Worm (Caenorhabditis elegans) whole organism, L4 larva: ENCODE results near the gene aex-4.

Experiments
- F26F4.8 ChIP-seq: fragments of 200-800 bp; sonication (Bioruptor generic); conservative IDR thresholded peaks from 2 replicates; pipeline ENCODE4 v1.3.6; 2022; ENCODE audit warnings: missing genetic modification characterization, missing compliant biosample characterization
- F44E2.7 ChIP-seq: fragments of 200-800 bp; sonication (Bioruptor generic); IDR thresholded peaks from 2 replicates; pipeline ENCODE4 v2.1.2; 2022; ENCODE audit warnings: missing genetic modification characterization, missing compliant biosample characterization
- F49E8.2 ChIP-seq: sonication (generic microtip); optimal IDR thresholded peaks from 2 replicates; lab custom pipeline; 2016; ENCODE audit warnings: missing compliant biosample characterization, mild to moderate bottlenecking, missing genetic modification characterization, borderline replicate concordance
- T20F7.1 ChIP-seq: fragments of 200-800 bp; sonication (Bioruptor generic); optimal IDR thresholded peaks from 2 replicates; lab custom pipeline; 2018; ENCODE audit warnings: mild to moderate bottlenecking, missing genetic modification characterization, missing compliant biosample characterization
- T26A8.4 ChIP-seq: fragments of 200-800 bp; sonication (Bioruptor generic); IDR thresholded peaks from 2 replicates; pipeline ENCODE4 v1.3.6; 2022; ENCODE audit warnings: missing genetic modification characterization, missing compliant biosample characterization
- Y48G9A.11 ChIP-seq: fragments of 200-800 bp; sonication (Bioruptor generic); IDR thresholded peaks from 2 replicates; pipeline ENCODE4 v1.3.6; 2022; ENCODE audit warnings: missing genetic modification reagents, missing genetic modification characterization, missing compliant biosample characterization
- Y75B8A.6 ChIP-seq: fragments of 200-800 bp; sonication (Bioruptor generic); IDR thresholded peaks from 2 replicates; pipeline ENCODE4 v1.3.6; 2022; ENCODE audit warnings: missing genetic modification reagents, missing genetic modification characterization, missing compliant biosample characterization
- attf-4 ChIP-seq: sonication (generic microtip); optimal IDR thresholded peaks from 3 replicates; lab custom pipeline; 2017; ENCODE audit warnings: missing biosample characterization, missing genetic modification characterization
- ceh-32 ChIP-seq: sonication (generic microtip); optimal IDR thresholded peaks from 2 replicates; lab custom pipeline; 2016; ENCODE audit warnings: mild to moderate bottlenecking, missing genetic modification characterization, missing compliant biosample characterization; ENCODE audit not compliant: poor library complexity
- ceh-62 ChIP-seq: sonication (generic microtip); optimal IDR thresholded peaks from 2 replicates; lab custom pipeline; 2017; ENCODE audit warnings: missing biosample characterization, missing genetic modification characterization
- ces-1 ChIP-seq: fragments of 150-350 bp; sonication (generic microtip); optimal IDR thresholded peaks from 4 replicates; lab custom pipeline; 2014; ENCODE audit warnings: missing biosample characterization, missing genetic modification reagents, missing genetic modification characterization
- daf-12 ChIP-seq: fragments of 150-350 bp; optimal IDR thresholded peaks from 2 replicates; lab custom pipeline; 2014; ENCODE audit warnings: missing biosample characterization, missing genetic modification reagents, missing genetic modification characterization
- daf-16 ChIP-seq, 3 experiments: sonication (generic microtip); optimal IDR thresholded peaks; 2 replicates each; lab custom pipeline; 2016 to 2017; ENCODE audit warnings: missing genetic modification characterization in 3 of 3, missing genetic modification reagents in 3 of 3, mild to moderate bottlenecking in 2 of 3, missing compliant biosample characterization in 2 of 3, missing biosample characterization in 1 of 3, moderate library complexity in 1 of 3
- daf-8 ChIP-seq: fragments of 200-800 bp; sonication (Bioruptor generic); IDR thresholded peaks from 2 replicates; pipeline ENCODE4 v1.3.6; 2022; ENCODE audit warnings: missing genetic modification characterization, missing compliant biosample characterization
- dmd-6 ChIP-seq: fragments of 200-800 bp; sonication (Bioruptor generic); IDR thresholded peaks from 2 replicates; pipeline ENCODE4 v1.3.6; 2022; ENCODE audit warnings: missing genetic modification reagents, missing genetic modification characterization, missing compliant biosample characterization
- dmd-8 ChIP-seq: fragments of 200-800 bp; sonication (Bioruptor generic); IDR thresholded peaks from 2 replicates; pipeline ENCODE4 v1.3.6; 2022; ENCODE audit warnings: missing genetic modification characterization, missing compliant biosample characterization
- dmd-9 ChIP-seq: fragments of 200-800 bp; sonication (Bioruptor generic); IDR thresholded peaks from 2 replicates; pipeline ENCODE4 v1.3.6; 2022; ENCODE audit warnings: missing genetic modification reagents, missing genetic modification characterization, missing compliant biosample characterization
- duxl-1 ChIP-seq: sonication (generic microtip); optimal IDR thresholded peaks from 2 replicates; lab custom pipeline; 2016; ENCODE audit warnings: mild to moderate bottlenecking, missing genetic modification characterization, moderate library complexity, missing compliant biosample characterization; ENCODE audit not compliant: poor library complexity
- dve-1 ChIP-seq: sonication (generic microtip); optimal IDR thresholded peaks from 2 replicates; lab custom pipeline; 2017; ENCODE audit warnings: antibody characterized with exemption, mild to moderate bottlenecking, missing genetic modification characterization, missing compliant biosample characterization; ENCODE audit not compliant: insufficient read depth
- egl-43 ChIP-seq: fragments of 200-800 bp; sonication (Bioruptor generic); IDR thresholded peaks from 2 replicates; pipeline ENCODE4 v1.3.6; 2022; ENCODE audit warnings: missing genetic modification reagents, missing genetic modification characterization, missing compliant biosample characterization
- fkh-10 ChIP-seq: fragments of 150-350 bp; optimal IDR thresholded peaks from 2 replicates; lab custom pipeline; 2014; ENCODE audit warnings: missing biosample characterization, missing genetic modification reagents, missing genetic modification characterization
- hlh-11 ChIP-seq: fragments of 200-800 bp; sonication (Bioruptor generic); optimal IDR thresholded peaks from 2 replicates; lab custom pipeline; 2018; ENCODE audit warnings: mild to moderate bottlenecking, missing genetic modification characterization, missing compliant biosample characterization
- hlh-30 ChIP-seq: sonication (generic microtip); optimal IDR thresholded peaks from 2 replicates; lab custom pipeline; 2017; ENCODE audit warnings: antibody characterized with exemption, mild to moderate bottlenecking, missing genetic modification characterization, missing compliant biosample characterization; ENCODE audit not compliant: insufficient read depth
- jun-1 ChIP-seq: fragments of 150-350 bp; optimal IDR thresholded peaks from 2 replicates; lab custom pipeline; 2014; ENCODE audit warnings: missing biosample characterization, missing genetic modification reagents, missing genetic modification characterization
- lin-1 ChIP-seq: fragments of 200-800 bp; sonication (Bioruptor generic); IDR thresholded peaks from 2 replicates; pipeline ENCODE4 v1.3.6; 2022; ENCODE audit warnings: missing genetic modification reagents, missing genetic modification characterization, missing compliant biosample characterization
- lin-13 ChIP-seq: fragments of 150-350 bp; optimal IDR thresholded peaks from 2 replicates; lab custom pipeline; 2014; ENCODE audit warnings: missing biosample characterization, missing genetic modification reagents, missing genetic modification characterization
- lsy-2 ChIP-seq, 2 experiments: fragments of 150-350 bp in 1 of 2; sonication (generic microtip) in 1 of 2; optimal IDR thresholded peaks; 2 replicates each; lab custom pipeline; 2014 to 2017; ENCODE audit warnings: missing biosample characterization in 2 of 2, missing genetic modification characterization in 2 of 2
- madf-5 ChIP-seq, 2 experiments: fragments of 200-800 bp; sonication (Bioruptor generic); IDR thresholded peaks; 2 replicates each; pipeline ENCODE4 v1.3.6; 2022; ENCODE audit warnings: missing compliant biosample characterization in 2 of 2, missing genetic modification characterization in 2 of 2
- mdl-1 ChIP-seq, 2 experiments: fragments of 150-350 bp in 1 of 2; sonication (generic microtip) in 1 of 2; optimal IDR thresholded peaks; 2 replicates each; lab custom pipeline; 2014 to 2017; ENCODE audit warnings: missing biosample characterization in 2 of 2, missing genetic modification characterization in 2 of 2
- mdt-29 ChIP-seq: fragments of 200-800 bp; sonication (Bioruptor generic); IDR thresholded peaks from 2 replicates; pipeline ENCODE4 v1.3.6; 2022; ENCODE audit warnings: missing genetic modification reagents, missing genetic modification characterization, missing compliant biosample characterization
- mxl-2 ChIP-seq: fragments of 200-800 bp; sonication (Bioruptor generic); conservative IDR thresholded peaks from 2 replicates; pipeline ENCODE4 v1.3.6; 2022; ENCODE audit warnings: missing genetic modification reagents, missing genetic modification characterization, missing compliant biosample characterization
- mxl-3 ChIP-seq: fragments of 200-800 bp; sonication (Bioruptor generic); optimal IDR thresholded peaks from 2 replicates; lab custom pipeline; 2018; ENCODE audit warnings: mild to moderate bottlenecking, missing genetic modification characterization, missing compliant biosample characterization
- nhr-11 ChIP-seq: fragments of 150-350 bp; optimal IDR thresholded peaks from 2 replicates; lab custom pipeline; 2014; ENCODE audit warnings: missing biosample characterization, missing genetic modification characterization
- nhr-111 ChIP-seq: fragments of 200-800 bp; sonication (Bioruptor generic); optimal IDR thresholded peaks from 2 replicates; lab custom pipeline; 2018; ENCODE audit warnings: mild to moderate bottlenecking, missing genetic modification characterization, missing compliant biosample characterization
- nhr-237 ChIP-seq: sonication (generic microtip); optimal IDR thresholded peaks from 2 replicates; lab custom pipeline; 2017; ENCODE audit warnings: missing biosample characterization, missing genetic modification characterization
- nhr-48 ChIP-seq: sonication (generic microtip); optimal IDR thresholded peaks from 2 replicates; lab custom pipeline; 2016; ENCODE audit warnings: mild to moderate bottlenecking, missing genetic modification characterization, missing compliant biosample characterization
- sdz-12 ChIP-seq: fragments of 200-800 bp; sonication (Bioruptor generic); optimal IDR thresholded peaks from 2 replicates; lab custom pipeline; 2018; ENCODE audit warnings: mild to moderate bottlenecking, missing genetic modification characterization, missing compliant biosample characterization
- set-16 ChIP-seq: fragments of 200-800 bp; sonication (Bioruptor generic); IDR thresholded peaks from 2 replicates; pipeline ENCODE4 v1.3.6; 2022; ENCODE audit warnings: missing genetic modification reagents, missing genetic modification characterization, missing compliant biosample characterization
- skn-1 ChIP-seq: fragments of 150-350 bp; optimal IDR thresholded peaks from 2 replicates; lab custom pipeline; 2014; ENCODE audit warnings: missing biosample characterization, missing genetic modification characterization
- snpc-1.2 ChIP-seq: fragments of 200-800 bp; sonication (Bioruptor generic); IDR thresholded peaks from 2 replicates; pipeline ENCODE4 v1.3.6; 2022; ENCODE audit warnings: missing genetic modification reagents, missing genetic modification characterization, missing compliant biosample characterization
- spr-1 ChIP-seq: sonication (generic microtip); optimal IDR thresholded peaks from 2 replicates; lab custom pipeline; 2016; ENCODE audit warnings: mild to moderate bottlenecking, missing genetic modification characterization, missing compliant biosample characterization
- spr-3 ChIP-seq: fragments of 200-800 bp; sonication (Bioruptor generic); optimal IDR thresholded peaks from 2 replicates; lab custom pipeline; 2018; ENCODE audit warnings: mild to moderate bottlenecking, missing genetic modification characterization, missing compliant biosample characterization
- tra-1 ChIP-seq: fragments of 200-800 bp; sonication (Bioruptor generic); IDR thresholded peaks from 2 replicates; pipeline ENCODE4 v1.3.6; 2022; ENCODE audit warnings: missing genetic modification reagents, missing genetic modification characterization, missing compliant biosample characterization
- unc-130 ChIP-seq: sonication (generic microtip); optimal IDR thresholded peaks from 2 replicates; lab custom pipeline; 2016; ENCODE audit warnings: missing genetic modification reagents, missing genetic modification characterization, missing compliant biosample characterization
- unc-39 ChIP-seq: sonication (generic microtip); optimal IDR thresholded peaks from 2 replicates; lab custom pipeline; 2017; ENCODE audit warnings: missing biosample characterization, missing genetic modification characterization
- unc-62 ChIP-seq, 3 experiments: fragments of 150-350 bp in 1 of 3; sonication (generic microtip); optimal IDR thresholded peaks in 2 of 3; peaks in 1 of 3; 1 replicate in 1 of 3; 2 replicates in 2 of 3; lab custom pipeline; 2014 to 2017; ENCODE audit warnings: missing biosample characterization in 3 of 3, missing genetic modification characterization in 3 of 3, missing genetic modification reagents in 3 of 3, missing genotype in 1 of 3
- zfp-2 ChIP-seq: sonication (generic microtip); optimal IDR thresholded peaks from 2 replicates; lab custom pipeline; 2016; ENCODE audit warnings: mild to moderate bottlenecking, missing genetic modification characterization, missing compliant biosample characterization
- zip-2 ChIP-seq: fragments of 150-350 bp; optimal IDR thresholded peaks from 2 replicates; lab custom pipeline; 2014; ENCODE audit warnings: missing biosample characterization, missing genetic modification characterization
- ztf-11 ChIP-seq: fragments of 150-350 bp; optimal IDR thresholded peaks from 2 replicates; lab custom pipeline; 2014; ENCODE audit warnings: missing biosample characterization, missing genetic modification characterization

aex-4 gene

ce11 chrX:3697623-3698022, 31.5 kb upstream of the aex-4 start (continued):
- peak; percentile 62 for TF ChIP-seq hlh-11 (tag; lab: Kevin White, UChicago)
- peak in 1 of 2 experiments; percentile 56; a peak in 1 of 4 replicates for TF ChIP-seq madf-5 (GFP tag; IDR thresholded peaks at IDR 0.05; lab: Robert Waterston, UW)
- peak; percentile 87 for TF ChIP-seq tra-1 (GFP tag; lab: Robert Waterston, UW)
- peak; percentile 20 for TF ChIP-seq zfp-2 (tag; lab: Kevin White, UChicago)
- TF ChIP-seq nhr-111 (GFP tag; lab: Kevin White, UChicago), result peak; percentile 73
- TF ChIP-seq jun-1 (tag; lab: Kevin White, UChicago), result no peak
- no peak for TF ChIP-seq ztf-11 (tag; lab: Kevin White, UChicago)
- TF ChIP-seq Y75B8A.6, result peak; percentile 95; the same call in 1 of the 2 replicates
- TF ChIP-seq unc-62 (GFP tag; optimal IDR thresholded peaks at IDR 0.05 in 1 of 2; lab: Kevin White, UChicago), result peak in 1 of 2 experiments; percentile 99
- no peak for TF ChIP-seq unc-62 (tag; optimal IDR thresholded peaks at IDR 0.05; lab: Kevin White, UChicago)
- no peak for TF ChIP-seq ceh-62 (tag; lab: Kevin White, UChicago)
- peak; percentile 84 for TF ChIP-seq dmd-9 (GFP tag; lab: Robert Waterston, UW)
- no peak for TF ChIP-seq nhr-237 (tag; lab: Kevin White, UChicago)
- TF ChIP-seq Y48G9A.11 (GFP tag; lab: Robert Waterston, UW), result peak; percentile 64; the same call in 1 of the 2 replicates
- TF ChIP-seq fkh-10 (GFP tag; lab: Kevin White, UChicago), result peak; percentile 3
- TF ChIP-seq dmd-6 (GFP tag; lab: Robert Waterston, UW), result peak; percentile 78
- peak; percentile 71 for TF ChIP-seq unc-130
- TF ChIP-seq lin-1 (GFP tag; lab: Robert Waterston, UW), result peak; percentile 87
- peak; percentile 98 for TF ChIP-seq egl-43 (GFP tag; lab: Robert Waterston, UW)
- peak; percentile 45 to 87 for TF ChIP-seq daf-16 (GFP tag; optimal IDR thresholded peaks at IDR 0.05; lab: Kevin White, UChicago)
- peak; percentile 58 for TF ChIP-seq daf-16 (tag; optimal IDR thresholded peaks at IDR 0.05; lab: Kevin White, UChicago)
- peak; percentile 65 for TF ChIP-seq dve-1
- TF ChIP-seq set-16, result peak; percentile 42
- peak; percentile 83; the same call in 1 of the 2 replicates for TF ChIP-seq F44E2.7 (GFP tag; lab: Robert Waterston, UW)
- TF ChIP-seq duxl-1 (tag; lab: Kevin White, UChicago), result peak; percentile 81
- peak; percentile 63 for TF ChIP-seq nhr-48 (tag; lab: Kevin White, UChicago)
- peak; percentile 58 for TF ChIP-seq ceh-32 (tag; lab: Kevin White, UChicago)
- peak; percentile 39; the same call in 1 of the 2 replicates for TF ChIP-seq mdt-29 (GFP tag; lab: Robert Waterston, UW)
- TF ChIP-seq hlh-30 (tag; lab: Kevin White, UChicago), result peak; percentile 66
- TF ChIP-seq snpc-1.2, result peak; percentile 94
- TF ChIP-seq dmd-8 (GFP tag; lab: Robert Waterston, UW), result peak; percentile 89
- peak in 1 of 2 experiments; percentile 20 for TF ChIP-seq mdl-1 (tag; optimal IDR thresholded peaks at IDR 0.05; lab: Kevin White, UChicago)
- TF ChIP-seq F26F4.8 (GFP tag; lab: Robert Waterston, UW), result peak; percentile 94
- TF ChIP-seq unc-39 (tag; lab: Kevin White, UChicago), result no peak
- TF ChIP-seq skn-1 (tag; lab: Kevin White, UChicago), result no peak
- no peak for TF ChIP-seq sdz-12 (GFP tag; lab: Kevin White, UChicago)
- no peak for TF ChIP-seq T20F7.1 (GFP tag; lab: Kevin White, UChicago)
- TF ChIP-seq mxl-3, result peak; percentile 41
- peak; percentile 10 for TF ChIP-seq ces-1
- peak; percentile 81 for TF ChIP-seq T26A8.4 (GFP tag; lab: Robert Waterston, UW)
- TF ChIP-seq spr-3, result peak; percentile 51
- peak; percentile 60 for TF ChIP-seq F49E8.2 (tag; lab: Kevin White, UChicago)
- 0 out of 2 replicates have a peak, but pooled peaks have one; percentile 68 for TF ChIP-seq daf-8 (GFP tag; lab: Robert Waterston, UW)
- TF ChIP-seq daf-12 (tag; lab: Kevin White, UChicago), result no peak
- TF ChIP-seq attf-4 (tag; lab: Kevin White, UChicago), result no peak
- TF ChIP-seq lin-13 (GFP tag; lab: Kevin White, UChicago), result no peak
- TF ChIP-seq nhr-11 (tag; lab: Kevin White, UChicago), result peak; percentile 19
- TF ChIP-seq mxl-2 (GFP tag; lab: Robert Waterston, UW), result peak; percentile 52; the same call in 1 of the 2 replicates
- peak in 1 of 2 experiments; percentile 60 for TF ChIP-seq lsy-2 (tag; optimal IDR thresholded peaks at IDR 0.05; lab: Kevin White, UChicago)
- TF ChIP-seq zip-2 (tag; lab: Kevin White, UChicago), result peak; percentile 23
- peak; percentile 66 for TF ChIP-seq spr-1 (tag; lab: Kevin White, UChicago)
